Fruit fly (Drosophila melanogaster) whole organism, embryonic: ENCODE data around the gene CG2187.

ENCODE experiments used
- Abd-B ChIP-seq: fragments of 200-800 bp; sonication (Bioruptor generic); optimal IDR thresholded peaks from 2 replicates; lab custom pipeline; 2018; ENCODE audit warnings: missing biosample characterization, mild to moderate bottlenecking, missing genetic modification characterization, moderate library complexity
- B-H1 ChIP-seq: fragments of 200-800 bp; sonication (Bioruptor generic); IDR thresholded peaks from 3 replicates; pipeline ENCODE4 v1.3.6; 2022; ENCODE audit warnings: missing biosample characterization, missing genetic modification characterization
- BEAF-32 ChIP-seq: fragments of 200-800 bp; sonication (Bioruptor generic); optimal IDR thresholded peaks from 3 replicates; lab custom pipeline; 2017; ENCODE audit warnings: missing biosample characterization, missing genetic modification characterization, mild to moderate bottlenecking, moderate library complexity, missing genetic modification reagents
- CG10147 ChIP-seq: fragments of 200-800 bp; sonication (Bioruptor generic); optimal IDR thresholded peaks from 2 replicates; lab custom pipeline; 2019; ENCODE audit warnings: missing biosample characterization, mild to moderate bottlenecking, missing genetic modification characterization, moderate library complexity
- CG10267 ChIP-seq: fragments of 200-800 bp; sonication (Bioruptor generic); optimal IDR thresholded peaks from 2 replicates; lab custom pipeline; 2018; ENCODE audit warnings: missing biosample characterization, mild to moderate bottlenecking, missing genetic modification characterization, moderate library complexity
- CG11093 ChIP-seq: fragments of 200-800 bp; sonication (Bioruptor generic); IDR thresholded peaks from 3 replicates; pipeline ENCODE4 v1.3.6; 2022; ENCODE audit warnings: missing biosample characterization, missing genetic modification characterization
- CG1233 ChIP-seq: fragments of 200-800 bp; sonication (Bioruptor generic); optimal IDR thresholded peaks from 4 replicates; lab custom pipeline; 2018; ENCODE audit warnings: missing biosample characterization, mild to moderate bottlenecking, missing genetic modification characterization
- CG12769 ChIP-seq: fragments of 200-800 bp; sonication (Bioruptor generic); optimal IDR thresholded peaks from 2 replicates; lab custom pipeline; 2019; ENCODE audit warnings: missing biosample characterization, mild to moderate bottlenecking, missing genetic modification characterization, moderate library complexity
- CG15514 ChIP-seq: fragments of 200-800 bp; sonication (Bioruptor generic); optimal IDR thresholded peaks from 3 replicates; lab custom pipeline; 2017; ENCODE audit warnings: missing biosample characterization, missing genetic modification characterization, mild to moderate bottlenecking, moderate library complexity, missing genetic modification reagents
- CG17186 ChIP-seq: fragments of 200-800 bp; sonication (Bioruptor generic); optimal IDR thresholded peaks from 3 replicates; lab custom pipeline; 2017; ENCODE audit warnings: missing biosample characterization, missing genetic modification reagents, missing genetic modification characterization
- CG18764 ChIP-seq: fragments of 200-800 bp; sonication (Bioruptor generic); optimal IDR thresholded peaks from 3 replicates; lab custom pipeline; 2016; ENCODE audit warnings: missing biosample characterization, missing genetic modification characterization
- CG34422 ChIP-seq: fragments of 200-800 bp; sonication (Bioruptor generic); IDR thresholded peaks from 3 replicates; pipeline ENCODE4 v1.3.6; 2022; ENCODE audit warnings: missing biosample characterization, missing genetic modification characterization
- CG3995 ChIP-seq: fragments of 200-800 bp; sonication (Bioruptor generic); optimal IDR thresholded peaks from 3 replicates; lab custom pipeline; 2016; ENCODE audit warnings: missing biosample characterization, missing genetic modification characterization
- CG42726 ChIP-seq: fragments of 200-800 bp; sonication (Bioruptor generic); IDR thresholded peaks from 2 replicates; pipeline ENCODE4 v1.3.6; 2022; ENCODE audit warnings: missing biosample characterization, missing genetic modification characterization; ENCODE audit not compliant: partially characterized antibody
- CG4360 ChIP-seq: fragments of 200-800 bp; sonication (Bioruptor generic); IDR thresholded peaks from 2 replicates; pipeline ENCODE4 v1.3.6; 2022; ENCODE audit warnings: missing biosample characterization, missing genetic modification characterization
- CG43689 ChIP-seq: fragments of 200-800 bp; sonication (Bioruptor generic); IDR thresholded peaks from 2 replicates; pipeline ENCODE4 v1.3.6; 2022; ENCODE audit warnings: missing biosample characterization, missing genetic modification characterization
- CG4617 ChIP-seq: fragments of 200-800 bp; sonication (Bioruptor generic); optimal IDR thresholded peaks from 3 replicates; lab custom pipeline; 2016; ENCODE audit warnings: missing biosample characterization, missing genetic modification characterization, borderline replicate concordance
- CG4854 ChIP-seq: fragments of 200-800 bp; sonication (Bioruptor generic); optimal IDR thresholded peaks from 2 replicates; lab custom pipeline; 2016; ENCODE audit warnings: missing biosample characterization, missing genetic modification characterization, inconsistent platforms
- CG6254 ChIP-seq: fragments of 200-800 bp; sonication (Bioruptor generic); optimal IDR thresholded peaks from 3 replicates; lab custom pipeline; 2017; ENCODE audit warnings: mild to moderate bottlenecking, missing biosample characterization, missing genetic modification reagents, missing genetic modification characterization
- CG6689 ChIP-seq: fragments of 200-800 bp; sonication (Bioruptor generic); IDR thresholded peaks from 2 replicates; pipeline ENCODE4 v1.3.6; 2022; ENCODE audit warnings: missing biosample characterization, missing genetic modification characterization
- CG6791 ChIP-seq: fragments of 200-800 bp; sonication (Bioruptor generic); IDR thresholded peaks from 3 replicates; pipeline ENCODE4 v1.3.6; 2022; ENCODE audit warnings: missing biosample characterization, missing genetic modification characterization; ENCODE audit not compliant: partially characterized antibody
- CG6854 ChIP-seq: fragments of 200-800 bp; sonication (Bioruptor generic); optimal IDR thresholded peaks from 3 replicates; lab custom pipeline; 2017; ENCODE audit warnings: missing biosample characterization, mild to moderate bottlenecking, missing genetic modification characterization
- CG7786 ChIP-seq: fragments of 200-800 bp; sonication (Bioruptor generic); optimal IDR thresholded peaks from 2 replicates; lab custom pipeline; 2016; ENCODE audit warnings: missing biosample characterization, missing genetic modification characterization
- CG8765 ChIP-seq: fragments of 200-800 bp; sonication (Bioruptor generic); IDR thresholded peaks from 2 replicates; pipeline ENCODE4 v1.3.6; 2022; ENCODE audit warnings: missing biosample characterization, missing genetic modification characterization
- CTCF ChIP-seq: fragments of 200-800 bp; sonication (Bioruptor generic); optimal IDR thresholded peaks from 2 replicates; lab custom pipeline; 2017; ENCODE audit warnings: missing biosample characterization, mild to moderate bottlenecking, missing genetic modification characterization, moderate library complexity
- Ets97D ChIP-seq: fragments of 200-800 bp; sonication (Bioruptor generic); optimal IDR thresholded peaks from 3 replicates; lab custom pipeline; 2016; ENCODE audit warnings: missing biosample characterization, missing genetic modification characterization
- Mad ChIP-seq: fragments of 200-800 bp; sonication (Bioruptor generic); optimal IDR thresholded peaks from 2 replicates; lab custom pipeline; 2016; ENCODE audit warnings: missing biosample characterization, missing genetic modification characterization
- Med ChIP-seq: fragments of 200-800 bp; sonication (Bioruptor generic); peaks from one replicate; lab custom pipeline; 2016; ENCODE audit warnings: missing biosample characterization, missing genetic modification characterization, mild to moderate bottlenecking, inconsistent platforms, moderate library complexity
- Ssrp ChIP-seq: fragments of 200-800 bp; sonication (Bioruptor generic); optimal IDR thresholded peaks from 2 replicates; lab custom pipeline; 2018; ENCODE audit warnings: missing biosample characterization, mild to moderate bottlenecking, missing genetic modification characterization, moderate library complexity
- Trl ChIP-seq, 3 experiments: fragments of >200 bp in 2 of 3; fragments of 200-800 bp in 1 of 3; sonication (Bioruptor generic) in 1 of 3; optimal IDR thresholded peaks; 2 replicates in 1 of 3; 3 replicates in 2 of 3; lab custom pipeline; 2016 to 2017; ENCODE audit warnings: missing biosample characterization in 1 of 3, missing genetic modification characterization in 1 of 3
- al ChIP-seq: fragments of 200-800 bp; sonication (Bioruptor generic); IDR thresholded peaks from 2 replicates; pipeline ENCODE4 v1.3.6; 2022; ENCODE audit warnings: missing biosample characterization, missing genetic modification characterization
- ase ChIP-seq: fragments of 200-800 bp; sonication (Bioruptor generic); IDR thresholded peaks from 3 replicates; pipeline ENCODE4 v1.3.6; 2022; ENCODE audit warnings: missing biosample characterization, missing genetic modification characterization
- br ChIP-seq: fragments of >200 bp; optimal IDR thresholded peaks from 2 replicates; lab custom pipeline; 2017
- btn ChIP-seq: fragments of 200-800 bp; sonication (Bioruptor generic); optimal IDR thresholded peaks from 2 replicates; lab custom pipeline; 2016; ENCODE audit warnings: missing biosample characterization, missing genetic modification characterization
- ems ChIP-seq: fragments of 200-800 bp; sonication (Bioruptor generic); optimal IDR thresholded peaks from 3 replicates; lab custom pipeline; 2016; ENCODE audit warnings: missing biosample characterization, missing genetic modification characterization
- en ChIP-seq: fragments of 200-800 bp; sonication (Bioruptor generic); optimal IDR thresholded peaks from 2 replicates; lab custom pipeline; 2016; ENCODE audit warnings: missing biosample characterization, missing genetic modification characterization
- hb ChIP-seq: fragments of 200-800 bp; sonication (Bioruptor generic); IDR thresholded peaks from 3 replicates; pipeline ENCODE4 v1.3.6; 2022; ENCODE audit warnings: missing biosample characterization, missing genetic modification characterization; ENCODE audit not compliant: partially characterized antibody
- ind ChIP-seq: fragments of 200-800 bp; sonication (Bioruptor generic); optimal IDR thresholded peaks from 3 replicates; lab custom pipeline; 2016; ENCODE audit warnings: missing biosample characterization, missing genetic modification characterization
- kay ChIP-seq: fragments of 200-800 bp; sonication (Bioruptor generic); optimal IDR thresholded peaks from 2 replicates; lab custom pipeline; 2016; ENCODE audit warnings: missing biosample characterization, missing genetic modification characterization
- knrl ChIP-seq: fragments of 200-800 bp; sonication (Bioruptor generic); IDR thresholded peaks from 3 replicates; pipeline ENCODE4 v1.3.6; 2022; ENCODE audit warnings: missing biosample characterization, missing genetic modification characterization; ENCODE audit not compliant: partially characterized antibody
- mld ChIP-seq: fragments of 200-800 bp; sonication (Bioruptor generic); IDR thresholded peaks from 3 replicates; pipeline ENCODE4 v1.3.6; 2022; ENCODE audit warnings: missing biosample characterization, missing genetic modification characterization; ENCODE audit not compliant: partially characterized antibody
- nmo ChIP-seq: fragments of 200-800 bp; sonication (Bioruptor generic); optimal IDR thresholded peaks from 2 replicates; lab custom pipeline; 2018; ENCODE audit warnings: missing biosample characterization, mild to moderate bottlenecking, missing genetic modification characterization, moderate library complexity
- nom ChIP-seq: fragments of 200-800 bp; sonication (Bioruptor generic); optimal IDR thresholded peaks from 2 replicates; lab custom pipeline; 2017; ENCODE audit warnings: missing biosample characterization, missing genetic modification characterization, mild to moderate bottlenecking, moderate library complexity, missing genetic modification reagents
- pita ChIP-seq: fragments of 200-800 bp; sonication (Bioruptor generic); optimal IDR thresholded peaks from 2 replicates; lab custom pipeline; 2017; ENCODE audit warnings: missing biosample characterization, mild to moderate bottlenecking, missing genetic modification characterization
- slp2 ChIP-seq: fragments of 200-800 bp; sonication (Bioruptor generic); optimal IDR thresholded peaks from 2 replicates; lab custom pipeline; 2016; ENCODE audit warnings: missing biosample characterization, missing genetic modification characterization
- sna ChIP-seq: fragments of 200-800 bp; sonication (Bioruptor generic); IDR thresholded peaks from 2 replicates; pipeline ENCODE4 v1.3.6; 2022; ENCODE audit warnings: missing biosample characterization, missing genetic modification characterization; ENCODE audit not compliant: partially characterized antibody
- so ChIP-seq: fragments of 200-800 bp; sonication (Bioruptor generic); IDR thresholded peaks from 3 replicates; pipeline ENCODE4 v1.3.6; 2022; ENCODE audit warnings: missing biosample characterization, missing genetic modification characterization
- sqz ChIP-seq: fragments of 200-800 bp; sonication (Bioruptor generic); optimal IDR thresholded peaks from 3 replicates; lab custom pipeline; 2018; ENCODE audit warnings: missing biosample characterization, mild to moderate bottlenecking, missing genetic modification characterization
- toy ChIP-seq: fragments of 200-800 bp; sonication (Bioruptor generic); IDR thresholded peaks from 2 replicates; pipeline ENCODE4 v1.3.6; 2022; ENCODE audit warnings: missing biosample characterization, missing genetic modification characterization
- unc-4 ChIP-seq: fragments of 200-800 bp; sonication (Bioruptor generic); IDR thresholded peaks from 2 replicates; pipeline ENCODE4 v1.3.6; 2022; ENCODE audit warnings: missing biosample characterization, missing genetic modification characterization; ENCODE audit not compliant: partially characterized antibody
- vfl ChIP-seq: fragments of 200-800 bp; sonication (Bioruptor generic); optimal IDR thresholded peaks from 2 replicates; lab custom pipeline; 2016; ENCODE audit warnings: missing biosample characterization, missing genetic modification characterization

CG2187 gene

dm6 chr3R:31743279-31743678 lies 15.2 kb downstream of the CG2187 start, which contains the start of gene Tbca (continued):
- no peak for TF ChIP-seq CG34422 (GFP tag; lab: Robert Waterston, UW)
- TF ChIP-seq btn (GFP tag; lab: Kevin White, UChicago): no peak
- peak; percentile 87 for TF ChIP-seq CG4854 (GFP tag; lab: Kevin White, UChicago)
- no peak for TF ChIP-seq CG6689 (GFP tag; lab: Robert Waterston, UW)
- TF ChIP-seq CG11093 (GFP tag; lab: Robert Waterston, UW): no peak
- TF ChIP-seq CG18764: no peak
- TF ChIP-seq sqz (GFP tag; lab: Kevin White, UChicago): peak; percentile 92
- TF ChIP-seq CG3995 (GFP tag; lab: Kevin White, UChicago): peak; percentile 30
- TF ChIP-seq toy: no peak
- no peak for TF ChIP-seq br
- no peak for TF ChIP-seq mld (GFP tag; lab: Robert Waterston, UW)
- TF ChIP-seq CG15514: peak; percentile 99
- peak; percentile 35; the same call in 1 of the 3 replicates for TF ChIP-seq CG6791 (GFP tag; lab: Robert Waterston, UW)
- no peak for TF ChIP-seq CG43689 (GFP tag; lab: Robert Waterston, UW)
- TF ChIP-seq ems (GFP tag; lab: Kevin White, UChicago): no peak
- TF ChIP-seq BEAF-32 (GFP tag; lab: Kevin White, UChicago): peak; percentile 68
- peak; percentile 31; the same call in 1 of the 2 replicates for TF ChIP-seq CG42726
- peak; percentile 100 for TF ChIP-seq kay (GFP tag; lab: Kevin White, UChicago)
- no peak for TF ChIP-seq Trl (optimal IDR thresholded peaks at IDR 0.05; lab: Kevin White, UChicago)
- TF ChIP-seq Trl (GFP tag; optimal IDR thresholded peaks at IDR 0.05; lab: Kevin White, UChicago): no peak
- no peak for TF ChIP-seq ase
- peak; percentile 24; the same call in 1 of the 2 replicates for TF ChIP-seq unc-4 (GFP tag; lab: Robert Waterston, UW)
- peak; percentile 43 for TF ChIP-seq CG10267 (tag; lab: Kevin White, UChicago)
- TF ChIP-seq CG17186 (GFP tag; lab: Kevin White, UChicago): peak; percentile 55
- peak; percentile 41 for TF ChIP-seq Med (GFP tag; lab: Kevin White, UChicago)
- TF ChIP-seq CG12769 (tag; lab: Kevin White, UChicago): no peak
- TF ChIP-seq knrl: peak; percentile 53
- TF ChIP-seq pita (GFP tag; lab: Kevin White, UChicago): no peak
- TF ChIP-seq CG4617: peak; percentile 1
- no peak for TF ChIP-seq vfl (GFP tag; lab: Kevin White, UChicago)
- TF ChIP-seq CG6854 (GFP tag; lab: Kevin White, UChicago): no peak
- peak; percentile 4 for TF ChIP-seq nmo
- no peak for TF ChIP-seq hb (GFP tag; lab: Robert Waterston, UW)
- TF ChIP-seq Ets97D (GFP tag; lab: Kevin White, UChicago): peak; percentile 44
- no peak for TF ChIP-seq CG10147 (GFP tag; lab: Kevin White, UChicago)
- TF ChIP-seq sna (GFP tag; lab: Robert Waterston, UW): peak; percentile 55; the same call in 1 of the 2 replicates
- TF ChIP-seq en (GFP tag; lab: Kevin White, UChicago): no peak
- TF ChIP-seq Ssrp (tag; lab: Kevin White, UChicago): no peak
- TF ChIP-seq CTCF (GFP tag; lab: Kevin White, UChicago): peak; percentile 59
- no peak for TF ChIP-seq so (GFP tag; lab: Robert Waterston, UW)
- no peak for TF ChIP-seq Mad (GFP tag; lab: Kevin White, UChicago)
- no peak for TF ChIP-seq al (GFP tag; lab: Robert Waterston, UW)
- no peak for TF ChIP-seq CG1233 (GFP tag; lab: Kevin White, UChicago)
- no peak for TF ChIP-seq CG8765
- TF ChIP-seq CG4360 (GFP tag; lab: Robert Waterston, UW): peak; percentile 70
- TF ChIP-seq CG6254: no peak
- no peak for TF ChIP-seq B-H1 (GFP tag; lab: Robert Waterston, UW)
- peak; percentile 3 for TF ChIP-seq nom (GFP tag; lab: Kevin White, UChicago)
- no peak for TF ChIP-seq ind (GFP tag; lab: Kevin White, UChicago)
- no peak for TF ChIP-seq slp2
- no peak for TF ChIP-seq CG7786 (GFP tag; lab: Kevin White, UChicago)
- no peak for TF ChIP-seq Abd-B
